Worm (Caenorhabditis elegans) whole organism, mixed stage, embryonic: ENCODE results near the gene Y76A2B.4.

Experiments
- M03D4.4 ChIP-seq: sonication (generic microtip); optimal IDR thresholded peaks from 2 replicates; lab custom pipeline; 2017; ENCODE audit warnings: mild to moderate bottlenecking, missing genetic modification characterization, missing compliant biosample characterization
- elt-1 ChIP-seq: sonication (generic microtip); optimal IDR thresholded peaks from 2 replicates; lab custom pipeline; 2017; ENCODE audit warnings: missing genetic modification characterization, mild to moderate bottlenecking, missing compliant biosample characterization, antibody characterized with exemption, moderate library complexity, borderline replicate concordance; ENCODE audit not compliant: insufficient read depth
- elt-3 ChIP-seq: fragments of 150-350 bp; optimal IDR thresholded peaks from 2 replicates; lab custom pipeline; 2014; ENCODE audit warnings: missing biosample characterization, missing genetic modification characterization
- lin-13 ChIP-seq: fragments of 150-350 bp; optimal IDR thresholded peaks from 2 replicates; lab custom pipeline; 2014; ENCODE audit warnings: missing biosample characterization, missing genetic modification characterization
- nhr-12 ChIP-seq: fragments of 150-350 bp; optimal IDR thresholded peaks from 2 replicates; lab custom pipeline; 2014; ENCODE audit warnings: missing biosample characterization, missing genetic modification characterization
- nhr-237 ChIP-seq: fragments of 150-350 bp; optimal IDR thresholded peaks from 2 replicates; lab custom pipeline; 2014; ENCODE audit warnings: missing biosample characterization, missing genetic modification characterization
- pha-4 ChIP-seq: fragments of 150-350 bp; optimal IDR thresholded peaks from 2 replicates; lab custom pipeline; 2018; ENCODE audit warnings: missing biosample characterization, missing genetic modification reagents, missing genetic modification characterization
- snpc-4 ChIP-seq: fragments of 150-350 bp; optimal IDR thresholded peaks from 2 replicates; lab custom pipeline; 2014; ENCODE audit warnings: missing biosample characterization, missing genetic modification characterization
- unc-39 ChIP-seq: fragments of 150-350 bp; optimal IDR thresholded peaks from 2 replicates; lab custom pipeline; 2014; ENCODE audit warnings: missing biosample characterization, missing genetic modification characterization
- ztf-11 ChIP-seq: fragments of 150-350 bp; optimal IDR thresholded peaks from 2 replicates; lab custom pipeline; 2014; ENCODE audit warnings: missing biosample characterization, missing genetic modification characterization

DNA sequence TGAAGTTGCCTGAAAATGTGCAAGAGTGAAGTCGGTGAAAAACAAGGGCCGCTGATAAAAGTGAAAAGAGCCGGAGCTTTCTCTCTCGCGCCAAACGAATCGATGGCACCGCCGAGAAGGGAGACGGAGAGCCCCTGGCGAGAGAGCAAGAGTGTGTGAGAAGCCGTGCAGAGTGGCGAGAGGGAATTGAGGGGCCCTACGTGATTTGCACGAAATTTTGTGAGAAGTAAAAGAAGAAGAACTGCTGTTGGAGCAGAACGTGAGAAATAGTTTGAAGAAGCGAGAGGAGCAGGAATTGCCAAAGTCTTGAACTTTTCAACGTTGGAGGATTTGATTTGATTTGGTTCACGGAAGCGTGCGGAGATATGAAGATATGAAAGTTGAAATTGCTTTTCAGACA, 18.4 kb upstream of the Y76A2B.4 start, which contains the start of gene aldo-1:
- no peak for TF ChIP-seq elt-1 (tag; lab: Kevin White, UChicago)
- TF ChIP-seq pha-4 = no peak
- TF ChIP-seq lin-13 (tag; lab: Kevin White, UChicago) = no peak
- no peak for TF ChIP-seq ztf-11 (tag; lab: Kevin White, UChicago)
- TF ChIP-seq M03D4.4 (tag; lab: Kevin White, UChicago) = no peak
- TF ChIP-seq unc-39 (tag; lab: Kevin White, UChicago) = no peak
- TF ChIP-seq nhr-237 = no peak
- TF ChIP-seq elt-3 (tag; lab: Kevin White, UChicago) = no peak
- no peak for TF ChIP-seq snpc-4 (tag; lab: Kevin White, UChicago)
- no peak for TF ChIP-seq nhr-12 (tag; lab: Kevin White, UChicago)
